Fruit fly (Drosophila melanogaster) whole organism, adult: ENCODE results near the gene CG14036.

ENCODE experiments used
- CG11617 ChIP-seq: fragments of 200-800 bp; sonication (Bioruptor generic); optimal IDR thresholded peaks from 2 replicates; lab custom pipeline; 2017; ENCODE audit warnings: mild to moderate bottlenecking, missing biosample characterization, missing genetic modification reagents, missing genetic modification characterization
- CG12768 ChIP-seq: fragments of 200-800 bp; sonication (Bioruptor generic); optimal IDR thresholded peaks from 2 replicates; lab custom pipeline; 2017; ENCODE audit warnings: missing biosample characterization, missing genetic modification characterization, mild to moderate bottlenecking, moderate library complexity, missing genetic modification reagents
- CG14711 ChIP-seq: fragments of 200-800 bp; sonication (Bioruptor generic); optimal IDR thresholded peaks from 2 replicates; lab custom pipeline; 2018; ENCODE audit warnings: missing biosample characterization, mild to moderate bottlenecking, missing genetic modification characterization, moderate library complexity
- CG1620 ChIP-seq: fragments of 200-800 bp; sonication (Bioruptor generic); optimal IDR thresholded peaks from 2 replicates; lab custom pipeline; 2016; ENCODE audit warnings: missing biosample characterization, missing genetic modification characterization
- CG33017 ChIP-seq: fragments of 200-800 bp; sonication (Bioruptor generic); optimal IDR thresholded peaks from 2 replicates; lab custom pipeline; 2018; ENCODE audit warnings: missing biosample characterization, mild to moderate bottlenecking, missing genetic modification characterization, moderate library complexity
- CG5204 ChIP-seq: fragments of 200-800 bp; sonication (Bioruptor generic); optimal IDR thresholded peaks from 2 replicates; lab custom pipeline; 2016; ENCODE audit warnings: missing biosample characterization, missing genetic modification characterization
- CG7045 ChIP-seq: fragments of 200-800 bp; sonication (Bioruptor generic); optimal IDR thresholded peaks from 2 replicates; lab custom pipeline; 2017; ENCODE audit warnings: missing biosample characterization, mild to moderate bottlenecking, missing genetic modification characterization
- CG7101 ChIP-seq: fragments of 200-800 bp; sonication (Bioruptor generic); optimal IDR thresholded peaks from 2 replicates; lab custom pipeline; 2018; ENCODE audit warnings: missing biosample characterization, mild to moderate bottlenecking, missing genetic modification characterization, moderate library complexity
- Clk ChIP-seq: fragments of 200-800 bp; sonication (Bioruptor generic); optimal IDR thresholded peaks from 2 replicates; lab custom pipeline; 2017; ENCODE audit warnings: missing biosample characterization, missing genetic modification characterization
- Crg-1 ChIP-seq: fragments of 200-800 bp; sonication (Bioruptor generic); optimal IDR thresholded peaks from 2 replicates; lab custom pipeline; 2016; ENCODE audit warnings: missing biosample characterization, missing genetic modification characterization
- Hr96 ChIP-seq: fragments of 200-800 bp; sonication (Bioruptor generic); optimal IDR thresholded peaks from 2 replicates; lab custom pipeline; 2016; ENCODE audit warnings: missing biosample characterization, missing genetic modification characterization
- Mnt ChIP-seq: fragments of 200-800 bp; sonication (Bioruptor generic); optimal IDR thresholded peaks from 2 replicates; lab custom pipeline; 2016; ENCODE audit warnings: missing biosample characterization, mild to moderate bottlenecking, missing genetic modification characterization
- bab1 ChIP-seq: fragments of 200-800 bp; sonication (Bioruptor generic); optimal IDR thresholded peaks from 3 replicates; lab custom pipeline; 2019; ENCODE audit warnings: missing biosample characterization, mild to moderate bottlenecking, missing genetic modification characterization, moderate library complexity
- cic ChIP-seq: fragments of 200-800 bp; sonication (Bioruptor generic); optimal IDR thresholded peaks from 2 replicates; lab custom pipeline; 2017; ENCODE audit warnings: missing biosample characterization, mild to moderate bottlenecking, missing genetic modification characterization, moderate library complexity
- cnc ChIP-seq, 2 experiments: fragments of >200 bp; optimal IDR thresholded peaks; 2 replicates each; lab custom pipeline; 2017
- kay ChIP-seq: fragments of 200-800 bp; sonication (Bioruptor generic); peaks from one replicate; lab custom pipeline; 2016; ENCODE audit warnings: missing biosample characterization, missing genetic modification characterization, borderline replicate concordance
- ovo ChIP-seq: fragments of 200-800 bp; sonication (Bioruptor generic); optimal IDR thresholded peaks from 2 replicates; lab custom pipeline; 2016; ENCODE audit warnings: missing biosample characterization, missing genetic modification characterization
- pad ChIP-seq: fragments of 200-800 bp; sonication (Bioruptor generic); optimal IDR thresholded peaks from 3 replicates; lab custom pipeline; 2017; ENCODE audit warnings: missing biosample characterization, missing genetic modification characterization, mild to moderate bottlenecking, moderate library complexity, missing genetic modification reagents
- tj ChIP-seq: fragments of 200-800 bp; sonication (Bioruptor generic); optimal IDR thresholded peaks from 3 replicates; lab custom pipeline; 2017; ENCODE audit warnings: missing biosample characterization, mild to moderate bottlenecking, missing genetic modification characterization, moderate library complexity
- toe ChIP-seq: fragments of 200-800 bp; sonication (Bioruptor generic); optimal IDR thresholded peaks from 2 replicates; lab custom pipeline; 2016; ENCODE audit warnings: missing biosample characterization, missing genetic modification characterization

CG14036 gene

DNA sequence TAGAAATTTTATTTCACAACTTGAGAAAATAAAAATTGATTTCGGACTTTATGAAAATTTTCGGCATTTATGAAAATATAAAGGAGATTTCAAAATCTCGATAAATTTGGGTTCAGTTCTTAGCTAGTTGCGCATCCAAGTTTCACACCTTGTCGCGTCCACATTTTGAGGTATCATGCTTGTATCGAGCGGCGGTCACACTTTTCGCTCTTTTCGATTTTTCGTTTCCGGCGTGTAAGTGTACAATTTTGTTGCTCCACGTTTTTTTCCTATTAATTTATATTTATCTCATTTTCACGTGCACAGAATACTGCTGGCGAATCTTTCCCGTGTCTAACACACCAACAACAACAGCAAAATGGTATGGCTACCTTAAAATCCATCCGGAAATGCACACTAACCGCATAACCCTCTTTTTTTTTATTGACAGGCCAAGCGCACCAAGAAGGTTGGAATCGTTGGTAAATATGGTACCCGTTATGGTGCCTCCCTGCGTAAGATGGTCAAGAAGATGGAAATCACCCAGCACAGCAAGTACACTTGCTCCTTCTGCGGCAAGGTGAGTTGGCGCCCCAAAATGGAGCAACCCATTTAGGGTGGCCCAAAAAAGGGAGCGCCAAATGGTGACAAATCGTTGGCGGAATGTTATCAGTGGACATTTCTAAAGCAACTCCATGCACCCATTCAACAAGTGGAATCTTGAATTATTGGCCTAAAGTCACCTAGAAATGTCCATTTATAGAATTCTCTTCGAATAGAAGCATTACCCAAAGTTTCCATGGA, 16.2 kb upstream of the CG14036 start, which contains the start of gene RpL37A:
RpL37A (plus strand) TSS at position 161 of the 783 bp plus-strand sequence.
- TF ChIP-seq CG33017 (peak; percentile 54), CG7101 (tag; lab: Kevin White, UChicago) (peak; percentile 81), bab1 (GFP tag; lab: Kevin White, UChicago) (peak; percentile 85), cic (GFP tag; lab: Kevin White, UChicago) (peak; percentile 62), cnc (optimal IDR thresholded peaks at IDR 0.05; lab: Kevin White, UChicago) (no peak), Clk (GFP tag; lab: Kevin White, UChicago) (peak; percentile 61), CG5204 (GFP tag; lab: Kevin White, UChicago) (no peak), CG12768 (GFP tag; lab: Kevin White, UChicago) (peak; percentile 66), Crg-1 (GFP tag; lab: Kevin White, UChicago) (peak; percentile 73), CG14711 (peak; percentile 61), kay (peak; percentile 18), CG7045 (GFP tag; lab: Kevin White, UChicago) (peak; percentile 57), CG1620 (peak; percentile 86), Mnt (GFP tag; lab: Kevin White, UChicago) (peak; percentile 76), toe (GFP tag; lab: Kevin White, UChicago) (no peak), CG11617 (peak; percentile 87), Hr96 (GFP tag; lab: Kevin White, UChicago) (peak; percentile 84), pad (peak; percentile 74), ovo (GFP tag; lab: Kevin White, UChicago) (peak; percentile 63), tj (GFP tag; lab: Kevin White, UChicago) (peak; percentile 54)

dm6 chr2L:5063936-5064335, 9.1 kb upstream of the CG14036 start:
- TF ChIP-seq kay (no peak), pad (peak; percentile 32), tj (GFP tag; lab: Kevin White, UChicago) (peak; percentile 82), cic (GFP tag; lab: Kevin White, UChicago) (peak; percentile 48), CG12768 (GFP tag; lab: Kevin White, UChicago) (peak; percentile 24), bab1 (GFP tag; lab: Kevin White, UChicago) (peak; percentile 0)

dm6 chr2L:5062799-5063404, 8.1 kb upstream of the CG14036 start:
- peak; percentile 13 for TF ChIP-seq cic (GFP tag; lab: Kevin White, UChicago)
- no peak for TF ChIP-seq toe (GFP tag; lab: Kevin White, UChicago)

DNA sequence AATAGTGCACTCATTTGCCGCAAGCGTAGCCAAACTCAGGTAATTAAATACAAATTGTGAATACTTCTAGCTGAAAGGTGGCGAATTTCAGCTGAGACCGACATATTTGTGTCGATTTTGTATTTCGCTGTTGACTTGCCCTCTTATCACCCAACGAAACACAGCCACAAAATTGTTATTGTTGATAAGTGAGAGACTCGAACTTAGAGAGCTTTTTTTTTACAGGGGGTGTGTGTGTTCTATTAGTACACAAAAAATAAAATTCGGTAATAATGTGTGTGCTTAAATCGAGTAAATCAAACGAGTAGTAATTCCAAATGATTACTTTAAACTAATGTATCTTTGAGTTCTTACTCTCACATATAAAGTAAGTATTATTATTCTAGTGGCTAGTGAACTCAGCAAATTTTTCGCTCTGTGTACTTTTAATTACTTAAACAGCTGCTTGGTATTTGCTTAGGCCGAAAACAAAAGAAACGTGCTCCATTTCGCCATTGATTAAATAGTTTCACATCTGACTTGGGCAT, 6.2 kb upstream of the CG14036 start:
- TF ChIP-seq CG1620 (no peak), CG12768 (GFP tag; lab: Kevin White, UChicago) (peak; percentile 51), CG7045 (GFP tag; lab: Kevin White, UChicago) (peak; percentile 47), toe (GFP tag; lab: Kevin White, UChicago) (no peak), CG33017 (peak; percentile 71), Clk (GFP tag; lab: Kevin White, UChicago) (peak; percentile 4), Crg-1 (GFP tag; lab: Kevin White, UChicago) (no peak), Hr96 (GFP tag; lab: Kevin White, UChicago) (no peak), kay (no peak), CG5204 (GFP tag; lab: Kevin White, UChicago) (no peak), CG14711 (peak; percentile 48), cic (GFP tag; lab: Kevin White, UChicago) (peak; percentile 83), Mnt (GFP tag; lab: Kevin White, UChicago) (peak; percentile 7), ovo (GFP tag; lab: Kevin White, UChicago) (no peak), bab1 (GFP tag; lab: Kevin White, UChicago) (peak; percentile 14), pad (peak; percentile 23), tj (GFP tag; lab: Kevin White, UChicago) (peak; percentile 92), CG7101 (tag; lab: Kevin White, UChicago) (peak; percentile 74), cnc (optimal IDR thresholded peaks at IDR 0.05; lab: Kevin White, UChicago) (no peak), CG11617 (peak; percentile 66)

DNA sequence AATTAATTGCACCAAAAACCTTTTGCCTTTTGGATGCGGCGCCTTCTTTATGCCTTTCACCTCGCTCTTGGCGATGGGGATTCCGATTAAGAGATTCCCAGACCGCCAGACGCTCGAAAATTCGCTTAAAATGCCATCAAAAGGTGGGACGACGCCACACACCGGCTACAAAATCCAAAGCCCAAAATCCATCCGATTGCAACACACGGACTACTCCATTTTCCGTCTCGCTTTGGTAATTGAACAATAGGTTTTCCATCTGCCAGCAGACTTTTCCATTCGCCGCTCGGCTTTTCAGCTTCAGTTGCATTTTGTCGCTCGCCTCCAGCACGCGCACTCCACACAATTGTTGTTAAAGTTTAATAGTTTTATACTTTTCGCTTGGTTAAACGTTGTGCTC, 5.7 kb upstream of the CG14036 start, which contains the start of gene qtc:
qtc (plus strand) TSS at position 301 of the 400 bp plus-strand sequence.
- TF ChIP-seq CG7045 (GFP tag; lab: Kevin White, UChicago) (no peak), Crg-1 (GFP tag; lab: Kevin White, UChicago) (no peak)

DNA sequence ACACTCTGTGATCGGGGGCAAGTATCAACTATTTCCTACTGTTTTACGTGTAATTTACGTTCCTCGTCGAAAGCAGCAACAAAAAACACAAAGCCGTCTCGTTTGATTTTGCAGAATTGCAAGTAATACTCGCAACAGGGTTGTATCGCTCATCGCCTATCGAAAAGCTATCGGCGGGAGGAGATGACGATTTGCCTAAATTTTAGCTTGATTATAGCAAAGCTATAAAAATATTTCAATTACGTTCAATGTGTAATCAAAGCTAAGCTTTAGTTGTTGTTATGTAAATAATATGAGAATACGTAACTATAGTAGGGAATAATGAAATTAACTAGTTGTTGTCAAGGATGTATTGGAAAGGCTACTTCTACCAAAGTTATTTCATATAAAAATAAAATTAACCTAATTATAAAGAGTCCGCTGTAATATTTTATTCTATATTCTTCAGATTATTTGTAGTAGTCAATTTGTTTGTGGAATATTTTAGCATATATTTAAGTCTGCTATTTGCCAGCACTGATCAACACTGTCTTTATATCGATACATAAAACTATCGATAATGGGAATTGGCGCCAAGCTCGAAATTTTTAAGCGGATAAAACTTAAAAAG, 4.9 kb upstream of the CG14036 start, which contains the start of gene Rpn11:
Rpn11 (minus strand) TSS at position 146 of the 610 bp plus-strand sequence.
- peak; percentile 28 for TF ChIP-seq Mnt (GFP tag; lab: Kevin White, UChicago)
- TF ChIP-seq cnc (optimal IDR thresholded peaks at IDR 0.05; lab: Kevin White, UChicago): peak; percentile 94 to 98
- no peak for TF ChIP-seq toe (GFP tag; lab: Kevin White, UChicago)
- peak; percentile 64 for TF ChIP-seq bab1 (GFP tag; lab: Kevin White, UChicago)
- TF ChIP-seq tj (GFP tag; lab: Kevin White, UChicago): peak; percentile 97
- peak; percentile 77 for TF ChIP-seq CG1620
- TF ChIP-seq CG7045 (GFP tag; lab: Kevin White, UChicago): peak; percentile 51
- TF ChIP-seq CG33017: peak; percentile 74
- TF ChIP-seq CG11617: peak; percentile 72
- TF ChIP-seq CG12768 (GFP tag; lab: Kevin White, UChicago): peak; percentile 56
- peak; percentile 57 for TF ChIP-seq Crg-1 (GFP tag; lab: Kevin White, UChicago)
- peak; percentile 23 for TF ChIP-seq Clk (GFP tag; lab: Kevin White, UChicago)
- TF ChIP-seq kay: no peak
- peak; percentile 52 for TF ChIP-seq pad
- TF ChIP-seq CG5204 (GFP tag; lab: Kevin White, UChicago): no peak
- TF ChIP-seq CG14711: peak; percentile 62
- TF ChIP-seq cic (GFP tag; lab: Kevin White, UChicago): no peak
- peak; percentile 56 for TF ChIP-seq CG7101 (tag; lab: Kevin White, UChicago)
- TF ChIP-seq ovo (GFP tag; lab: Kevin White, UChicago): peak; percentile 63
- no peak for TF ChIP-seq Hr96 (GFP tag; lab: Kevin White, UChicago)
